Fruit fly (Drosophila melanogaster) whole organism, prepupa: ENCODE results near the gene CG1161.

Source experiments
- Blimp-1 ChIP-seq: fragments of 200-800 bp; sonication (Bioruptor generic); optimal IDR thresholded peaks from 3 replicates; lab custom pipeline; 2017; ENCODE audit warnings: missing biosample characterization, missing genetic modification characterization, mild to moderate bottlenecking, moderate library complexity, missing genetic modification reagents
- CG10631 ChIP-seq: fragments of 200-800 bp; sonication (Bioruptor generic); optimal IDR thresholded peaks from 2 replicates; lab custom pipeline; 2016; ENCODE audit warnings: missing biosample characterization, missing genetic modification characterization
- CG11294 ChIP-seq: fragments of 200-800 bp; sonication (Bioruptor generic); IDR thresholded peaks from 2 replicates; pipeline ENCODE4 v1.3.6; 2022; ENCODE audit warnings: missing biosample characterization, missing genetic modification characterization
- CG11762 ChIP-seq: fragments of 200-800 bp; sonication (Bioruptor generic); optimal IDR thresholded peaks from 3 replicates; lab custom pipeline; 2016; ENCODE audit warnings: missing biosample characterization, missing genetic modification characterization; ENCODE audit not compliant: insufficient read depth
- CG11902 ChIP-seq: fragments of 200-800 bp; sonication (Bioruptor generic); optimal IDR thresholded peaks from 3 replicates; lab custom pipeline; 2016; ENCODE audit warnings: missing biosample characterization, missing genetic modification characterization
- CG15336 ChIP-seq: fragments of 200-800 bp; sonication (Bioruptor generic); IDR thresholded peaks from 2 replicates; pipeline ENCODE4 v1.3.6; 2022; ENCODE audit warnings: missing biosample characterization, missing genetic modification characterization
- CG1621 ChIP-seq: fragments of 200-800 bp; sonication (Bioruptor generic); optimal IDR thresholded peaks from 3 replicates; lab custom pipeline; 2018; ENCODE audit warnings: missing biosample characterization, mild to moderate bottlenecking, missing genetic modification characterization
- CG34406 ChIP-seq: fragments of 200-800 bp; sonication (Bioruptor generic); optimal IDR thresholded peaks from 3 replicates; lab custom pipeline; 2016; ENCODE audit warnings: missing biosample characterization, missing genetic modification characterization
- CG4318 ChIP-seq: fragments of 200-800 bp; sonication (Bioruptor generic); optimal IDR thresholded peaks from 3 replicates; lab custom pipeline; 2017; ENCODE audit warnings: missing biosample characterization, mild to moderate bottlenecking, missing genetic modification characterization
- CG6276 ChIP-seq: fragments of 200-800 bp; sonication (Bioruptor generic); optimal IDR thresholded peaks from 2 replicates; lab custom pipeline; 2017; ENCODE audit warnings: missing biosample characterization, mild to moderate bottlenecking, missing genetic modification characterization
- CG6792 ChIP-seq: fragments of 200-800 bp; sonication (Bioruptor generic); optimal IDR thresholded peaks from 3 replicates; lab custom pipeline; 2016; ENCODE audit warnings: missing biosample characterization, missing genetic modification characterization
- CG7368 ChIP-seq: fragments of 200-800 bp; sonication (Bioruptor generic); optimal IDR thresholded peaks from 3 replicates; lab custom pipeline; 2016; ENCODE audit warnings: missing biosample characterization, missing genetic modification characterization
- CG8119 ChIP-seq: fragments of 200-800 bp; sonication (Bioruptor generic); IDR thresholded peaks from 3 replicates; pipeline ENCODE4 v1.3.6; 2022; ENCODE audit warnings: missing biosample characterization, missing genetic modification characterization
- CG8319 ChIP-seq: fragments of 200-800 bp; sonication (Bioruptor generic); optimal IDR thresholded peaks from 3 replicates; lab custom pipeline; 2016; ENCODE audit warnings: missing biosample characterization, missing genetic modification characterization
- CG8632 ChIP-seq: fragments of 200-800 bp; sonication (Bioruptor generic); optimal IDR thresholded peaks from 3 replicates; lab custom pipeline; 2016; ENCODE audit warnings: missing biosample characterization, missing genetic modification characterization
- Eip75B ChIP-seq: fragments of 200-800 bp; sonication (Bioruptor generic); optimal IDR thresholded peaks from 3 replicates; lab custom pipeline; 2016; ENCODE audit warnings: missing biosample characterization, missing genetic modification characterization
- Eip78C ChIP-seq: fragments of 200-800 bp; sonication (Bioruptor generic); peaks from one replicate; lab custom pipeline; 2016; ENCODE audit warnings: missing biosample characterization, missing genetic modification characterization
- Eip93F ChIP-seq: fragments of 200-800 bp; sonication (Bioruptor generic); optimal IDR thresholded peaks from 2 replicates; lab custom pipeline; 2016; ENCODE audit warnings: missing biosample characterization, mild to moderate bottlenecking, missing genetic modification characterization
- Ets21C ChIP-seq: fragments of 200-800 bp; sonication (Bioruptor generic); optimal IDR thresholded peaks from 3 replicates; lab custom pipeline; 2016; ENCODE audit warnings: missing biosample characterization, missing genetic modification characterization
- Ets96B ChIP-seq: fragments of 200-800 bp; optimal IDR thresholded peaks from 2 replicates; lab custom pipeline; 2019; ENCODE audit warnings: missing biosample characterization, mild to moderate bottlenecking, missing genetic modification characterization, moderate library complexity
- Hr38 ChIP-seq: sonication (Bioruptor generic); optimal IDR thresholded peaks from 2 replicates; lab custom pipeline; 2016; ENCODE audit warnings: missing biosample characterization, missing genetic modification characterization
- Hr39 ChIP-seq: fragments of 200-800 bp; sonication (Bioruptor generic); optimal IDR thresholded peaks from 2 replicates; lab custom pipeline; 2016; ENCODE audit warnings: missing biosample characterization, missing genetic modification characterization
- Hr4 ChIP-seq: fragments of 200-800 bp; sonication (Bioruptor generic); optimal IDR thresholded peaks from 3 replicates; lab custom pipeline; 2016; ENCODE audit warnings: missing biosample characterization, missing genetic modification characterization
- Lpt ChIP-seq: fragments of 200-800 bp; sonication (Bioruptor generic); optimal IDR thresholded peaks from 3 replicates; lab custom pipeline; 2016; ENCODE audit warnings: missing biosample characterization, missing genetic modification characterization
- Met ChIP-seq: fragments of 200-800 bp; sonication (Bioruptor generic); optimal IDR thresholded peaks from 3 replicates; lab custom pipeline; 2016; ENCODE audit warnings: missing biosample characterization, missing genetic modification characterization
- cyc ChIP-seq: fragments of 200-800 bp; sonication (Bioruptor generic); optimal IDR thresholded peaks from 3 replicates; lab custom pipeline; 2016; ENCODE audit warnings: missing biosample characterization, missing genetic modification characterization
- dsx ChIP-seq: fragments of 200-800 bp; optimal IDR thresholded peaks from 3 replicates; lab custom pipeline; 2019; ENCODE audit warnings: missing biosample characterization, mild to moderate bottlenecking, missing genetic modification characterization, moderate library complexity; ENCODE audit not compliant: poor library complexity, severe bottlenecking
- eg ChIP-seq: fragments of 200-800 bp; sonication (Bioruptor generic); IDR thresholded peaks from 3 replicates; pipeline ENCODE4 v1.3.6; 2022; ENCODE audit warnings: missing biosample characterization, missing genetic modification characterization
- esn ChIP-seq: fragments of 200-800 bp; sonication (Bioruptor generic); optimal IDR thresholded peaks from 2 replicates; lab custom pipeline; 2016; ENCODE audit warnings: missing biosample characterization, mild to moderate bottlenecking, missing genetic modification characterization, moderate library complexity
- fd59A ChIP-seq: fragments of 200-800 bp; sonication (Bioruptor generic); optimal IDR thresholded peaks from 2 replicates; lab custom pipeline; 2017; ENCODE audit warnings: missing biosample characterization, mild to moderate bottlenecking, missing genetic modification characterization, missing genetic modification reagents
- fd85E ChIP-seq: fragments of 200-800 bp; sonication (Bioruptor generic); optimal IDR thresholded peaks from 3 replicates; lab custom pipeline; 2016; ENCODE audit warnings: missing biosample characterization, missing genetic modification characterization
- fkh ChIP-seq: fragments of 200-800 bp; sonication (Bioruptor generic); optimal IDR thresholded peaks from 3 replicates; lab custom pipeline; 2017; ENCODE audit warnings: missing biosample characterization, mild to moderate bottlenecking, missing genetic modification characterization, moderate library complexity
- lz ChIP-seq: fragments of 200-800 bp; sonication (Bioruptor generic); optimal IDR thresholded peaks from 3 replicates; lab custom pipeline; 2016; ENCODE audit warnings: missing biosample characterization, missing genetic modification characterization
- net ChIP-seq: fragments of 200-800 bp; sonication (Bioruptor generic); optimal IDR thresholded peaks from 3 replicates; lab custom pipeline; 2016; ENCODE audit warnings: missing biosample characterization, missing genetic modification characterization
- pdm3 ChIP-seq: fragments of 200-800 bp; sonication (Bioruptor generic); optimal IDR thresholded peaks from 3 replicates; lab custom pipeline; 2016; ENCODE audit warnings: missing biosample characterization, missing genetic modification characterization
- salr ChIP-seq, 2 experiments: fragments of 200-800 bp; sonication (Bioruptor generic); optimal IDR thresholded peaks; 3 replicates each; lab custom pipeline; 2016 to 2018; ENCODE audit warnings: missing biosample characterization in 2 of 2, missing genetic modification characterization in 2 of 2, mild to moderate bottlenecking in 1 of 2
- ss ChIP-seq, 2 experiments: fragments of 200-800 bp; sonication (Bioruptor generic); optimal IDR thresholded peaks; 2 replicates in 1 of 2; 3 replicates in 1 of 2; lab custom pipeline; 2017 to 2018; ENCODE audit warnings: mild to moderate bottlenecking in 2 of 2, missing biosample characterization in 2 of 2, missing genetic modification characterization in 2 of 2, moderate library complexity in 1 of 2
- svp ChIP-seq: fragments of 200-800 bp; sonication (Bioruptor generic); peaks from one replicate; lab custom pipeline; 2016; ENCODE audit warnings: missing biosample characterization, missing genetic modification characterization
- vri ChIP-seq: fragments of 200-800 bp; sonication (Bioruptor generic); optimal IDR thresholded peaks from 3 replicates; lab custom pipeline; 2016; ENCODE audit warnings: missing biosample characterization, mild to moderate bottlenecking, missing genetic modification characterization

The CG1161 gene

dm6 chr3R:5310250-5310649, 44.6 kb upstream of the CG1161 start:
- TF ChIP-seq Hr4 (GFP tag; lab: Kevin White, UChicago) (no peak), Ets21C (GFP tag; lab: Kevin White, UChicago) (no peak), pdm3 (GFP tag; lab: Kevin White, UChicago) (no peak), CG15336 (GFP tag; lab: Robert Waterston, UW) (no peak), Eip93F (GFP tag; lab: Kevin White, UChicago) (no peak), Blimp-1 (GFP tag; lab: Kevin White, UChicago) (no peak), lz (GFP tag; lab: Kevin White, UChicago) (no peak), Lpt (GFP tag; lab: Kevin White, UChicago) (no peak), dsx (GFP tag; lab: Kevin White, UChicago) (no peak), net (GFP tag; lab: Kevin White, UChicago) (no peak), salr (GFP tag; optimal IDR thresholded peaks at IDR 0.05; lab: Kevin White, UChicago) (no peak), CG8319 (GFP tag; lab: Kevin White, UChicago) (no peak), Met (GFP tag; lab: Kevin White, UChicago) (no peak), Hr38 (GFP tag; lab: Kevin White, UChicago) (no peak), CG34406 (GFP tag; lab: Kevin White, UChicago) (no peak), fkh (GFP tag; lab: Kevin White, UChicago) (no peak), CG8632 (GFP tag; lab: Kevin White, UChicago) (no peak), Hr39 (no peak), CG4318 (no peak), Eip78C (GFP tag; lab: Kevin White, UChicago) (no peak)

dm6 chr3R:5315050-5315643, 39.7 kb upstream of the CG1161 start:
- TF ChIP-seq ss (GFP tag; optimal IDR thresholded peaks at IDR 0.05; lab: Kevin White, UChicago) (peak in 1 of 2 experiments; percentile 54), CG15336 (GFP tag; lab: Robert Waterston, UW) (no peak), dsx (GFP tag; lab: Kevin White, UChicago) (peak; percentile 19), CG11294 (no peak), CG7368 (GFP tag; lab: Kevin White, UChicago) (no peak), esn (GFP tag; lab: Kevin White, UChicago) (no peak), Ets96B (tag; lab: Kevin White, UChicago) (no peak)

- TF ChIP-seq salr (GFP tag; optimal IDR thresholded peaks at IDR 0.05; lab: Kevin White, UChicago) (peak in 1 of 2 experiments; percentile 11), Eip78C (GFP tag; lab: Kevin White, UChicago) (peak; percentile 53), CG1621 (tag; lab: Kevin White, UChicago) (peak; percentile 45), CG8632 (GFP tag; lab: Kevin White, UChicago) (peak; percentile 5), CG8119 (GFP tag; lab: Robert Waterston, UW) (peak; percentile 24; the same call in 1 of the 3 replicates), Eip93F (GFP tag; lab: Kevin White, UChicago) (no peak), svp (peak; percentile 27), Lpt (GFP tag; lab: Kevin White, UChicago) (no peak), eg (no peak), CG10631 (GFP tag; lab: Kevin White, UChicago) (no peak), fd59A (GFP tag; lab: Kevin White, UChicago) (no peak), Hr39 (no peak), CG11762 (GFP tag; lab: Kevin White, UChicago) (no peak), CG6276 (GFP tag; lab: Kevin White, UChicago) (no peak), cyc (no peak), vri (GFP tag; lab: Kevin White, UChicago) (no peak), CG11902 (GFP tag; lab: Kevin White, UChicago) (no peak), pdm3 (GFP tag; lab: Kevin White, UChicago) (no peak), Hr38 (GFP tag; lab: Kevin White, UChicago) (no peak), Eip75B (GFP tag; lab: Kevin White, UChicago) (no peak), CG6792 (no peak), fd85E (GFP tag; lab: Kevin White, UChicago) (no peak)
Measured at dm6 chr3R:5315871-5316270, 39.0 kb upstream of the CG1161 start.
